4 worm cellular contexts compared by ENCODE assay signal in genomic region chrV:10965501-10965900, ce11.
A peak's percentile ranks its signal among the peaks of the same experiment; 100 is the strongest.
TF ChIP-seq lines count a peak whose summit lies in the region.

Gene ctf-4, minus strand, starts transcription at chrV:10965539.
Gene eef-1G, plus strand, starts transcription at chrV:10965719.

TF ChIP-seq in whole organism, L2 larva, 48 proteins besides CTCF, POLR2A, EP300 and RAD21 (continues in another document):
- TF ChIP-seq ZK546.5 (tag; optimal IDR thresholded peaks at IDR 0.05; lab: Kevin White, UChicago) (peak; percentile 71), dmd-4 (tag; optimal IDR thresholded peaks at IDR 0.05; lab: Kevin White, UChicago) (no peak), lin-39 (tag; optimal IDR thresholded peaks at IDR 0.05; lab: Kevin White, UChicago) (peak; percentile 36), nhr-21 (tag; optimal IDR thresholded peaks at IDR 0.05; lab: Kevin White, UChicago) (peak; percentile 98), ceh-16 (tag; optimal IDR thresholded peaks at IDR 0.05; lab: Kevin White, UChicago) (peak; percentile 31), snpc-4 (tag; optimal IDR thresholded peaks at IDR 0.05; lab: Kevin White, UChicago) (peak; percentile 88), mbf-1 (tag; optimal IDR thresholded peaks at IDR 0.05; lab: Kevin White, UChicago) (no peak), nhr-12 (tag; optimal IDR thresholded peaks at IDR 0.05; lab: Kevin White, UChicago) (no peak), nhr-237 (tag; optimal IDR thresholded peaks at IDR 0.05; lab: Kevin White, UChicago) (no peak), skn-1 (tag; optimal IDR thresholded peaks at IDR 0.05; lab: Kevin White, UChicago) (peak; percentile 86), nhr-23 (tag; optimal IDR thresholded peaks at IDR 0.05; lab: Kevin White, UChicago) (no peak), nhr-25 (tag; optimal IDR thresholded peaks at IDR 0.05; lab: Kevin White, UChicago) (peak; percentile 98), ztf-4 (tag; optimal IDR thresholded peaks at IDR 0.05; lab: Kevin White, UChicago) (peak; percentile 93), sem-4 (tag; optimal IDR thresholded peaks at IDR 0.05; lab: Kevin White, UChicago) (peak; percentile 97), aly-2 (tag; optimal IDR thresholded peaks at IDR 0.05; lab: Kevin White, UChicago) (no peak), nhr-10 (tag; optimal IDR thresholded peaks at IDR 0.05; lab: Kevin White, UChicago) (peak; percentile 61), blmp-1 (tag; optimal IDR thresholded peaks at IDR 0.05; lab: Kevin White, UChicago; ENCODE audit: insufficient read depth) (peak; percentile 71), zag-1 (tag; optimal IDR thresholded peaks at IDR 0.05; lab: Kevin White, UChicago) (peak; percentile 87), unc-55 (GFP tag; optimal IDR thresholded peaks at IDR 0.05; lab: Kevin White, UChicago) (peak; percentile 99), crh-2 (tag; optimal IDR thresholded peaks at IDR 0.05; lab: Kevin White, UChicago) (peak; percentile 98), F13H6.1 (tag; optimal IDR thresholded peaks at IDR 0.05; lab: Kevin White, UChicago) (peak; percentile 96), unc-62 (GFP tag; optimal IDR thresholded peaks at IDR 0.05; lab: Kevin White, UChicago) (peak; percentile 12), nhr-129 (tag; optimal IDR thresholded peaks at IDR 0.05; lab: Kevin White, UChicago) (peak; percentile 99)

TF ChIP-seq in whole organism, L4 larva, 104 proteins besides CTCF, POLR2A, EP300 and RAD21 (continues in another document):
- peak; percentile 71; the same call in 1 of the 2 replicates for TF ChIP-seq snpc-1.2 (GFP tag; IDR thresholded peaks at IDR 0.05; lab: Robert Waterston, UW)
- peak; percentile 94 for TF ChIP-seq lin-1 (GFP tag; IDR thresholded peaks at IDR 0.05; lab: Robert Waterston, UW)
- TF ChIP-seq fkh-10 (GFP tag; optimal IDR thresholded peaks at IDR 0.05; lab: Kevin White, UChicago), result peak; percentile 87
- no peak for TF ChIP-seq skn-1 (tag; optimal IDR thresholded peaks at IDR 0.05; lab: Kevin White, UChicago)
- TF ChIP-seq daf-8 (GFP tag; IDR thresholded peaks at IDR 0.05; lab: Robert Waterston, UW), result no peak
- peak; percentile 84 for TF ChIP-seq jun-1 (tag; optimal IDR thresholded peaks at IDR 0.05; lab: Kevin White, UChicago)
- no peak for TF ChIP-seq daf-19 (GFP tag; conservative IDR thresholded peaks at IDR 0.05; lab: Robert Waterston, UW)
- TF ChIP-seq ztf-11 (tag; optimal IDR thresholded peaks at IDR 0.05; lab: Kevin White, UChicago), result no peak
- TF ChIP-seq Y105C5A.15 (GFP tag; IDR thresholded peaks at IDR 0.05; lab: Robert Waterston, UW), result no peak
- peak; percentile 12 for TF ChIP-seq nhr-237 (tag; optimal IDR thresholded peaks at IDR 0.05; lab: Kevin White, UChicago)
- TF ChIP-seq F37D6.2 (tag; optimal IDR thresholded peaks at IDR 0.05; lab: Kevin White, UChicago), result peak; percentile 86
- peak; percentile 64 to 89 for TF ChIP-seq daf-16 (GFP tag; optimal IDR thresholded peaks at IDR 0.05; lab: Kevin White, UChicago)
- TF ChIP-seq daf-16 (tag; optimal IDR thresholded peaks at IDR 0.05; lab: Kevin White, UChicago), result peak; percentile 86
- peak in 1 of 2 experiments; percentile 67 for TF ChIP-seq ZK546.5 (tag; optimal IDR thresholded peaks at IDR 0.05; lab: Kevin White, UChicago)
- peak; percentile 98 for TF ChIP-seq mep-1 (tag; optimal IDR thresholded peaks at IDR 0.05; lab: Kevin White, UChicago)
- TF ChIP-seq ceh-32 (tag; optimal IDR thresholded peaks at IDR 0.05; lab: Kevin White, UChicago; ENCODE audit: poor library complexity), result peak; percentile 56
- TF ChIP-seq set-16 (GFP tag; IDR thresholded peaks at IDR 0.05; lab: Robert Waterston, UW), result peak; percentile 31
- TF ChIP-seq T20F7.1 (GFP tag; optimal IDR thresholded peaks at IDR 0.05; lab: Kevin White, UChicago), result peak; percentile 91
- TF ChIP-seq lin-15B (tag; optimal IDR thresholded peaks at IDR 0.05; lab: Kevin White, UChicago), result peak; percentile 77
- TF ChIP-seq nhr-28 (tag; optimal IDR thresholded peaks at IDR 0.05; lab: Kevin White, UChicago), result peak; percentile 97
- TF ChIP-seq ztf-7 (tag; optimal IDR thresholded peaks at IDR 0.05; lab: Kevin White, UChicago), result no peak
- TF ChIP-seq ceh-62 (tag; optimal IDR thresholded peaks at IDR 0.05; lab: Kevin White, UChicago), result no peak
- no peak for TF ChIP-seq cey-2 (tag; optimal IDR thresholded peaks at IDR 0.05; lab: Kevin White, UChicago; ENCODE audit: borderline replicate concordance, insufficient read depth)

TF ChIP-seq in whole organism, late embryonic, 69 proteins besides CTCF, POLR2A, EP300 and RAD21 (continues in another document):
- TF ChIP-seq unc-86 (tag; optimal IDR thresholded peaks at IDR 0.05; lab: Kevin White, UChicago) (no peak), unc-3 (GFP tag; conservative IDR thresholded peaks at IDR 0.05; lab: Robert Waterston, UW) (no peak), unc-3 (tag; optimal IDR thresholded peaks at IDR 0.05; lab: Kevin White, UChicago) (no peak), hlh-6 (tag; optimal IDR thresholded peaks at IDR 0.05; lab: Kevin White, UChicago) (no peak), ceh-24 (tag; optimal IDR thresholded peaks at IDR 0.05; lab: Kevin White, UChicago) (peak; percentile 18), Y22D7AL.16 (tag; optimal IDR thresholded peaks at IDR 0.05; lab: Kevin White, UChicago) (no peak), ref-2 (tag; optimal IDR thresholded peaks at IDR 0.05; lab: Kevin White, UChicago) (peak; percentile 72), ceh-19 (GFP tag; optimal IDR thresholded peaks at IDR 0.05; lab: Kevin White, UChicago) (no peak), ceh-2 (tag; optimal IDR thresholded peaks at IDR 0.05; lab: Kevin White, UChicago) (peak; percentile 18), ets-4 (tag; optimal IDR thresholded peaks at IDR 0.05; lab: Kevin White, UChicago) (peak; percentile 29), hlh-15 (tag; optimal IDR thresholded peaks at IDR 0.05; lab: Kevin White, UChicago) (no peak), che-1 (tag; optimal IDR thresholded peaks at IDR 0.05; lab: Kevin White, UChicago) (no peak), ahr-1 (tag; optimal IDR thresholded peaks at IDR 0.05; lab: Kevin White, UChicago) (no peak), ceh-48 (tag; optimal IDR thresholded peaks at IDR 0.05; lab: Kevin White, UChicago) (no peak), fkh-10 (GFP tag; optimal IDR thresholded peaks at IDR 0.05; lab: Kevin White, UChicago) (no peak), npax-4 (tag; optimal IDR thresholded peaks at IDR 0.05; lab: Kevin White, UChicago) (no peak), fkh-6 (tag; optimal IDR thresholded peaks at IDR 0.05; lab: Kevin White, UChicago) (no peak), nfya-1 (tag; optimal IDR thresholded peaks at IDR 0.05; lab: Kevin White, UChicago) (peak; percentile 88), pat-9 (tag; optimal IDR thresholded peaks at IDR 0.05; lab: Kevin White, UChicago) (peak; percentile 41), zip-5 (tag; optimal IDR thresholded peaks at IDR 0.05; lab: Kevin White, UChicago) (no peak), gmeb-2 (tag; optimal IDR thresholded peaks at IDR 0.05; lab: Kevin White, UChicago) (no peak), elt-4 (tag; optimal IDR thresholded peaks at IDR 0.05; lab: Kevin White, UChicago) (no peak), fax-1 (tag; optimal IDR thresholded peaks at IDR 0.05; lab: Kevin White, UChicago) (no peak), ceh-34 (tag; optimal IDR thresholded peaks at IDR 0.05; lab: Kevin White, UChicago) (peak; percentile 69), ceh-14 (tag; optimal IDR thresholded peaks at IDR 0.05; lab: Kevin White, UChicago) (peak; percentile 30), hlh-8 (tag; optimal IDR thresholded peaks at IDR 0.05; lab: Kevin White, UChicago) (peak; percentile 28), madf-2 (tag; optimal IDR thresholded peaks at IDR 0.05; lab: Kevin White, UChicago) (no peak)

TF ChIP-seq in whole organism, mixed stage, embryonic, 35 proteins besides CTCF, POLR2A, EP300 and RAD21:
- peak; percentile 81 for TF ChIP-seq hlh-1 (tag; optimal IDR thresholded peaks at IDR 0.05; lab: Kevin White, UChicago)
- TF ChIP-seq nhr-237 (tag; optimal IDR thresholded peaks at IDR 0.05; lab: Kevin White, UChicago), result peak; percentile 94
- TF ChIP-seq bed-3 (GFP tag; optimal IDR thresholded peaks at IDR 0.05; lab: Kevin White, UChicago), result no peak
- TF ChIP-seq zip-8 (tag; optimal IDR thresholded peaks at IDR 0.05; lab: Kevin White, UChicago), result no peak
- TF ChIP-seq ham-2 (GFP tag; optimal IDR thresholded peaks at IDR 0.05; lab: Kevin White, UChicago), result peak; percentile 20
- peak; percentile 39 for TF ChIP-seq drap-1 (GFP tag; optimal IDR thresholded peaks at IDR 0.05; lab: Kevin White, UChicago)
- TF ChIP-seq ceh-83 (GFP tag; optimal IDR thresholded peaks at IDR 0.05; lab: Kevin White, UChicago), result no peak
- TF ChIP-seq mep-1 (tag; optimal IDR thresholded peaks at IDR 0.05; lab: Kevin White, UChicago), result peak; percentile 98
- peak; percentile 47 for TF ChIP-seq cnd-1 (tag; optimal IDR thresholded peaks at IDR 0.05; lab: Kevin White, UChicago)
- no peak for TF ChIP-seq blmp-1 (tag; optimal IDR thresholded peaks at IDR 0.05; lab: Kevin White, UChicago)
- peak; percentile 97 for TF ChIP-seq pha-4 (tag; optimal IDR thresholded peaks at IDR 0.05; lab: Kevin White, UChicago)
- peak; percentile 96 for TF ChIP-seq lin-13 (tag; optimal IDR thresholded peaks at IDR 0.05; lab: Kevin White, UChicago)
- TF ChIP-seq unc-120 (tag; optimal IDR thresholded peaks at IDR 0.05; lab: Kevin White, UChicago; ENCODE audit: poor library complexity, severe bottlenecking), result peak; percentile 23
- peak; percentile 62 for TF ChIP-seq elt-3 (tag; optimal IDR thresholded peaks at IDR 0.05; lab: Kevin White, UChicago)
- no peak for TF ChIP-seq nhr-12 (tag; optimal IDR thresholded peaks at IDR 0.05; lab: Kevin White, UChicago)
- TF ChIP-seq M03D4.4 (tag; optimal IDR thresholded peaks at IDR 0.05; lab: Kevin White, UChicago), result peak; percentile 53
- TF ChIP-seq elt-1 (tag; optimal IDR thresholded peaks at IDR 0.05; lab: Kevin White, UChicago; ENCODE audit: borderline replicate concordance, insufficient read depth), result no peak
